Worm (Caenorhabditis elegans) whole organism, mixed stage, embryonic: Measurements from ENCODE around the gene fipr-3.

ENCODE experiments used
- blmp-1 ChIP-seq: fragments of 150-350 bp; optimal IDR thresholded peaks from 2 replicates; lab custom pipeline; 2014; ENCODE audit warnings: missing biosample characterization, missing genetic modification characterization
- cnd-1 ChIP-seq: fragments of 200-800 bp; sonication (Bioruptor generic); optimal IDR thresholded peaks from 2 replicates; lab custom pipeline; 2018; ENCODE audit warnings: mild to moderate bottlenecking, missing genetic modification characterization, missing compliant biosample characterization
- elt-3 ChIP-seq: fragments of 150-350 bp; optimal IDR thresholded peaks from 2 replicates; lab custom pipeline; 2014; ENCODE audit warnings: missing biosample characterization, missing genetic modification characterization
- lin-13 ChIP-seq: fragments of 150-350 bp; optimal IDR thresholded peaks from 2 replicates; lab custom pipeline; 2014; ENCODE audit warnings: missing biosample characterization, missing genetic modification characterization
- mab-5 ChIP-seq: fragments of 150-350 bp; optimal IDR thresholded peaks from 2 replicates; lab custom pipeline; 2014; ENCODE audit warnings: missing biosample characterization, missing genetic modification characterization
- nhr-237 ChIP-seq: fragments of 150-350 bp; optimal IDR thresholded peaks from 2 replicates; lab custom pipeline; 2014; ENCODE audit warnings: missing biosample characterization, missing genetic modification characterization
- pha-4 ChIP-seq: fragments of 150-350 bp; optimal IDR thresholded peaks from 2 replicates; lab custom pipeline; 2018; ENCODE audit warnings: missing biosample characterization, missing genetic modification reagents, missing genetic modification characterization
- sem-2 ChIP-seq: fragments of 200-800 bp; sonication (Bioruptor generic); optimal IDR thresholded peaks from 2 replicates; lab custom pipeline; 2018; ENCODE audit warnings: mild to moderate bottlenecking, missing genetic modification characterization, missing compliant biosample characterization
- sptf-1 ChIP-seq: sonication (generic microtip); optimal IDR thresholded peaks from 2 replicates; lab custom pipeline; 2017; ENCODE audit warnings: mild to moderate bottlenecking, missing genetic modification characterization, moderate library complexity, missing compliant biosample characterization
- unc-120 ChIP-seq: sonication (generic microtip); optimal IDR thresholded peaks from 2 replicates; lab custom pipeline; 2017; ENCODE audit warnings: missing genetic modification characterization, missing compliant biosample characterization; ENCODE audit not compliant: poor library complexity, severe bottlenecking
- unc-62 ChIP-seq: fragments of 150-350 bp; optimal IDR thresholded peaks from 2 replicates; lab custom pipeline; 2014; ENCODE audit warnings: missing biosample characterization, missing genetic modification reagents, missing genetic modification characterization
- ztf-11 ChIP-seq: fragments of 150-350 bp; optimal IDR thresholded peaks from 2 replicates; lab custom pipeline; 2014; ENCODE audit warnings: missing biosample characterization, missing genetic modification characterization

DNA sequence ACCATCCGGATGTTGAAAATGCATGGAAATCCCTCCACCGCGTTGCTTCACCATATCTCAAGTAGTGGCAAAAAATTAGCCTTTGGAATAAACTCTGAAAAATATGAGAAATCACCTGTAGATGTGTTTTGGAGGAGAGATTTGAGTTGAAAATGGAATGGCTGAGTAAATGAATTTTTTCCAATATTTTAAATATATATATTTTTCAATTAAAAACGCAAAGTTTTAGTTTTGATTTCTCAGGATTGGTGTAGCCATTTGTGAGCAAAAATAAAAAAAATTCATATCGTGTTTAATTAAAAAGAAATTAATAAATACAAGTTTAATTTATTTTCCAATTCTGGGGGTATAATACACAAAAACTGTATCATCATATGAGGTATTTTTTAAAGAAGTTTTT lies 4.8 kb downstream of the fipr-3 start, which contains the start of gene F23D12.1:
- TF ChIP-seq unc-62 (GFP tag; lab: Kevin White, UChicago) (no peak), sptf-1 (tag; lab: Kevin White, UChicago) (no peak), lin-13 (no peak), elt-3 (tag; lab: Kevin White, UChicago) (no peak), nhr-237 (no peak), blmp-1 (tag; lab: Kevin White, UChicago) (no peak), cnd-1 (tag; lab: Kevin White, UChicago) (no peak), mab-5 (no peak), sem-2 (GFP tag; lab: Kevin White, UChicago) (no peak), unc-120 (tag; lab: Kevin White, UChicago) (no peak), ztf-11 (tag; lab: Kevin White, UChicago) (no peak), pha-4 (tag; lab: Kevin White, UChicago) (no peak)
